Worm (Caenorhabditis elegans) whole organism, midembryonic: ENCODE results near the gene F49H12.7.

Experiments used
- T22C8.4 ChIP-seq: fragments of 200-800 bp; sonication (Bioruptor generic); IDR thresholded peaks from 2 replicates; pipeline ENCODE4 v1.3.6; 2022; ENCODE audit warnings: missing genetic modification characterization, missing compliant biosample characterization
- cog-1 ChIP-seq: sonication (generic microtip); optimal IDR thresholded peaks from 2 replicates; lab custom pipeline; 2016; ENCODE audit warnings: missing genetic modification characterization, missing compliant biosample characterization
- flt-1 ChIP-seq: fragments of 200-800 bp; sonication (Bioruptor generic); IDR thresholded peaks from 2 replicates; pipeline ENCODE4 v1.3.6; 2022; ENCODE audit warnings: missing genetic modification characterization, missing compliant biosample characterization
- klf-2 ChIP-seq: fragments of 200-800 bp; sonication (Bioruptor generic); conservative IDR thresholded peaks from 2 replicates; pipeline ENCODE4 v1.3.6; 2022; ENCODE audit warnings: missing genetic modification reagents, missing genetic modification characterization, missing compliant biosample characterization
- med-1 ChIP-seq: sonication (generic microtip); optimal IDR thresholded peaks from 2 replicates; lab custom pipeline; 2017; ENCODE audit warnings: missing genetic modification characterization, mild to moderate bottlenecking, missing compliant biosample characterization, antibody characterized with exemption, missing genetic modification reagents; ENCODE audit not compliant: insufficient read depth
- ref-1 ChIP-seq: fragments of 200-800 bp; sonication (Bioruptor generic); conservative IDR thresholded peaks from 2 replicates; pipeline ENCODE4 v1.3.6; 2022; ENCODE audit warnings: missing genetic modification reagents, missing genetic modification characterization, missing compliant biosample characterization
- tab-1 ChIP-seq: fragments of 200-800 bp; sonication (Bioruptor generic); IDR thresholded peaks from 2 replicates; pipeline ENCODE4 v1.3.6; 2022; ENCODE audit warnings: missing genetic modification characterization, missing compliant biosample characterization
- ztf-23 ChIP-seq: fragments of 200-800 bp; sonication (Bioruptor generic); IDR thresholded peaks from 2 replicates; pipeline ENCODE4 v1.3.6; 2022; ENCODE audit warnings: missing genetic modification reagents, missing genetic modification characterization, missing compliant biosample characterization
- ztf-29 ChIP-seq: fragments of 200-800 bp; sonication (Bioruptor generic); IDR thresholded peaks from 2 replicates; pipeline ENCODE4 v1.3.6; 2022; ENCODE audit warnings: missing genetic modification reagents, missing genetic modification characterization, missing compliant biosample characterization

F49H12.7 gene

DNA sequence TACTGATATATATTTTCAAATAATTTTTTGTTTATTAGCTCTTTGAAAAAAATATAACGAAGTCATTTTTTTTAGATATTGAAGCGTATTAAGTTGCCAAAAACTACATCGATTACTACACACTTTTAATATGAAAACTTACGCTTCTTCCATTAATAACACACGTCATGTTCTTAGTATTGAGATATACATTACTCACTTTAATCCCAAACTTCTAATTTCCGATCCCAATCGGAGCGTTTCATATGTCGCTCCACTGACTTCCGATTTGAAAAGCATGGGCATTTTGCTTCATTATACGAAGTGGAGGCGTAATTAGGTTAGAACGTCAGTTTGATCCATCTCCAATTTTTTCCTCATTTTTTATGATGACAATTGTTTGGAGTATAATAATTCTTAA, 14.0 kb downstream of the F49H12.7 start:
- TF ChIP-seq flt-1 (no peak), ref-1 (GFP tag; lab: Robert Waterston, UW) (no peak), klf-2 (GFP tag; lab: Robert Waterston, UW) (no peak), cog-1 (tag; lab: Kevin White, UChicago) (no peak), med-1 (no peak)

DNA sequence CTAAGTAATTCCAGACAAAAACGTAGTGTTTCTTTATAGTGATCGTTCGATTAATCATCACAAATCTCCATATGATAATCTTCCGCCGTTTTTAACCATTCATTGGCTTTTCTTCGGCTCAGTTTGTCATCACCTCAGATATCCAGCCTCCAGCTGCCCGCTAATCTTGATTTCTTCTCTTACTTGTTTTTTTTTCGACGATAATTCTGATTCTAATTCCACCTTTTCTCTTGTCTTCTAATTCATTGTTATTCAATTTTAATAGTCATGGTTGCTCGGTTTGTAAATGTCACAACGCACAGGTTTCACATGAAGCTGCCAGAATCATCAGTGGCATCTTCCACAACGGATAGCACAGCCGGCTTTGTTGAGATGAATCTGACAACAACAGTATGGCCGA, 14.7 kb downstream of the F49H12.7 start, which contains the start of gene F49H12.4:
Gene F49H12.4 (plus strand): TSS at position 301 of the 400 bp plus-strand sequence.
- TF ChIP-seq tab-1 (GFP tag; lab: Robert Waterston, UW): no peak
- no peak for TF ChIP-seq T22C8.4 (GFP tag; lab: Robert Waterston, UW)
- no peak for TF ChIP-seq med-1
- TF ChIP-seq ztf-23 (GFP tag; lab: Robert Waterston, UW): no peak
- no peak for TF ChIP-seq ref-1 (GFP tag; lab: Robert Waterston, UW)
- no peak for TF ChIP-seq klf-2 (GFP tag; lab: Robert Waterston, UW)
- no peak for TF ChIP-seq ztf-29 (GFP tag; lab: Robert Waterston, UW)

DNA sequence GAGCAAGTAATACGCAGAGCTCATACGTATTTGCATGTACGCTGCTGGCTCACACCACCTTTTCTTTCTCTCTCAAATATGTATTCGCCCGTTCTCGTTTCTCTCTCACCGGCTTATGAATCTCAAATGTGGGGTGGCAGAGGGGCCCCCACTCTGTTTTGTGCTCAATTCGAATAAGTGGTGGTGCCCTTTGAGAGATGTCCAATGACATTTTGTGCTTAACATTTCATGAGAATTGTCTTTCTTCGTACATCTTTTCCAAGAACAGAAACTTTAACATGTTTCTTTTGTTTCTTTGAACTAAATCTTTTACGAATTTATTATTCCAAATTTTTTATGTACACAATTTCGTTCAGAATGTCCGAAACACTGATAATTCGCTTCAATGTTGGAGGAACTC, 19.2 kb downstream of the F49H12.7 start, which contains the start of gene F49H12.3:
Gene F49H12.3 (plus strand): TSS at position 357 of the 400 bp plus-strand sequence.
- TF ChIP-seq med-1 (no peak), klf-2 (GFP tag; lab: Robert Waterston, UW) (no peak), ztf-29 (GFP tag; lab: Robert Waterston, UW) (no peak), flt-1 (no peak), tab-1 (GFP tag; lab: Robert Waterston, UW) (no peak), cog-1 (tag; lab: Kevin White, UChicago) (no peak), ztf-23 (GFP tag; lab: Robert Waterston, UW) (no peak), T22C8.4 (GFP tag; lab: Robert Waterston, UW) (no peak), ref-1 (GFP tag; lab: Robert Waterston, UW) (no peak)

DNA sequence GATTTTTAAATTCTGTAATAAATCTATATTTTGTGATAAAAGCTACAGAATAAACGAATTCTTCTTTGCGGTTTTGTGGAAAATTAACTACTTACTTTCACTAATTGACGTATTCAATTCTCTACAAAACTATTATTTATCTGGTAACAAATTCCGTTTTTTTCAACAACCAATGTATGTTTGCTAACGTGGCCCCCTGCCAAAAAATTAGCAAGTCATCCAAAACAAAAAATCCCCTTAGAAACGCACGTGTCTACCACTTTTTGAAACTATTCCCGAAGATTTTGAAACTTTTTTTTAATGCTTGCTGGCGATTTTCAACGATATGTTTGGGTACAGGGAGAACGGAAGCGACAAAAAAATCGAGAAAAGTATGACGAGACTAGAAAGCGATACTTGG, 20.2 kb downstream of the F49H12.7 start, which contains the start of gene F49H12.2:
Gene F49H12.2 (plus strand): TSS at position 301 of the 400 bp plus-strand sequence.
- TF ChIP-seq T22C8.4 (GFP tag; lab: Robert Waterston, UW): no peak
- no peak for TF ChIP-seq ref-1 (GFP tag; lab: Robert Waterston, UW)
- no peak for TF ChIP-seq ztf-29 (GFP tag; lab: Robert Waterston, UW)
- TF ChIP-seq ztf-23 (GFP tag; lab: Robert Waterston, UW): no peak

DNA sequence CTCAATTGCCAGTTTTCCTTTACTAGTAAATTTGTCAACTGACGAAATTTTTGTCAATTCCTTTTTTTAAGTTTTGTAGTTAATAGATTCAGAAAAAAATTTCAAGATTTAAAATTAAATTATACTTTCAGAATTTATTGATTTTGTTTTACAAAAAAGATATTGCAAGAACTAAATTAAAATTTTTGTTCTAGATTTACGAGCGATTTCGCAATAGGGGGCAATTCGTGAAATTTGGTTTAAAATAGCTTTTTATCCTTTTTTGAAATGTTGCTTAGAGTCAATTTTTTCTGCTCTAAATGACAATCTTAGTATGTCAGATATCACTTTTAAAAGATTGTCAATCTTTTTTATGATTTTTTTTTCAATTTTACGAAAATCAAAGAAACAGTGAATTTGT, 20.7 kb downstream of the F49H12.7 start:
- TF ChIP-seq flt-1 (no peak), tab-1 (GFP tag; lab: Robert Waterston, UW) (no peak), klf-2 (GFP tag; lab: Robert Waterston, UW) (no peak), ztf-29 (GFP tag; lab: Robert Waterston, UW) (no peak), ztf-23 (GFP tag; lab: Robert Waterston, UW) (no peak), T22C8.4 (GFP tag; lab: Robert Waterston, UW) (no peak), med-1 (no peak), cog-1 (tag; lab: Kevin White, UChicago) (no peak), ref-1 (GFP tag; lab: Robert Waterston, UW) (no peak)

DNA sequence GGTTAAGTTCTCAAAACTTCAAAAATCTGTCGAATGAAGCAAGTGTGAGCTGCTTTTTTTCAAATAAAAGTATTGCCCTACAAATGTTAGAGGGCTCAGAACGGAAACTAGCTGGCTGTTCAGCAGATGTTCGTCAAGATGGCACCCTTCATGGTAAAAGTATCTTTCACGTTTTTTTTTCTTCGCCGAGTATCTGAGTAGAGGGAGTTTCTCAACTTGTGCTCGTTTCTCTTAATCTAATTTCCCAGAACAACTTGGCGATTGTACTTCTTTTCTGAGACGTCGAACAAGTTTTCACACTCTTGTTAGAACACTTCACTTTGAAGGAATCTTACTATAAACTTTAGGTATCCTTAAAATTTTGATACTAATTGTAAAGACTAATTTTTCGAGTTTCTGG, 22.9 kb downstream of the F49H12.7 start:
- TF ChIP-seq flt-1 (no peak), klf-2 (GFP tag; lab: Robert Waterston, UW) (no peak), ztf-23 (GFP tag; lab: Robert Waterston, UW) (no peak), tab-1 (GFP tag; lab: Robert Waterston, UW) (no peak), med-1 (no peak), cog-1 (tag; lab: Kevin White, UChicago) (no peak), T22C8.4 (GFP tag; lab: Robert Waterston, UW) (no peak), ref-1 (GFP tag; lab: Robert Waterston, UW) (no peak), ztf-29 (GFP tag; lab: Robert Waterston, UW) (no peak)

DNA sequence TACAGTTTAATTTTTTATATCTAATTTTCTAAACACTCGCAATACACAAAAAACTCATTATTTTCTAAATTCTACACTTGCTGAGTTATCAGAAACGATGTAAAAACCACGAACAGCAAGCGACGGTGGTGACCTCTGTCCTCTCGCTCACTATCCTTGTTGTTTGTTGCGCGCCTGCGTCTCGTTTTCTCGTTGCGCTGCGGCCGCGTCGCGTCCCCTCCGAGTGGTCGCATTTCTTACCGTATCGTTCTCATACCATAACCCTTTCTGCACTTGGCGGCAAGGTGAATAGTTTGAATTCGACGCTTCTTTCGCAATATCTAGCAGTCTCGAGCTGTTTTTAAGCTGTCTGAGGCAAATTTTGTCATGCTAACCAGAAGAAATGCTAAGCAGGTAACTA, 24.6 kb downstream of the F49H12.7 start, which contains the start of gene lsy-2:
Gene lsy-2 (plus strand): TSS at position 271 of the 400 bp plus-strand sequence.
- TF ChIP-seq tab-1 (GFP tag; lab: Robert Waterston, UW) (no peak), T22C8.4 (GFP tag; lab: Robert Waterston, UW) (no peak), ztf-23 (GFP tag; lab: Robert Waterston, UW) (0 out of 2 replicates have a peak, but pooled peaks have one; percentile 19), cog-1 (tag; lab: Kevin White, UChicago) (no peak), klf-2 (GFP tag; lab: Robert Waterston, UW) (no peak), ztf-29 (GFP tag; lab: Robert Waterston, UW) (0 out of 2 replicates have a peak, but pooled peaks have one; percentile 17), flt-1 (no peak)

DNA sequence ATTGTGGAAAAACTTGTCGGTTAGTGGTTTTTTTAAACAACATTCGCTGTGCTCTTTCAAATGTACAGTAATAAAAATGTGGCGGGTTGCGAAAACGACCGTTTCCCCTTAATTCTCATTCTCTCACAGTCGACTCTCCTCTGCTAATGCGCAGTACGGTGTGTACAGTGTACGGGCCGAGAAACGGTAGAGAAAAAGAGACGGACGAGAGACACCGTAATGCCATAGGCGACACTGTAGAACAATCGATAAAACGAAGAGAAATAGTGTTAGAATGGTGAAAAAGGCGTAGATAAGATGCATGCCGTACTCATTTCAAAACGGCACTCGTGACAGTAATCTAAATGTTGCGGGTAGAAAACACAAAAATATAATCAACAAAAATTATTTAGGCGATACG, 25.7 kb downstream of the F49H12.7 start:
- no peak for TF ChIP-seq tab-1 (GFP tag; lab: Robert Waterston, UW)
- peak; percentile 68; the same call in 1 of the 2 replicates for TF ChIP-seq T22C8.4 (GFP tag; lab: Robert Waterston, UW)

DNA sequence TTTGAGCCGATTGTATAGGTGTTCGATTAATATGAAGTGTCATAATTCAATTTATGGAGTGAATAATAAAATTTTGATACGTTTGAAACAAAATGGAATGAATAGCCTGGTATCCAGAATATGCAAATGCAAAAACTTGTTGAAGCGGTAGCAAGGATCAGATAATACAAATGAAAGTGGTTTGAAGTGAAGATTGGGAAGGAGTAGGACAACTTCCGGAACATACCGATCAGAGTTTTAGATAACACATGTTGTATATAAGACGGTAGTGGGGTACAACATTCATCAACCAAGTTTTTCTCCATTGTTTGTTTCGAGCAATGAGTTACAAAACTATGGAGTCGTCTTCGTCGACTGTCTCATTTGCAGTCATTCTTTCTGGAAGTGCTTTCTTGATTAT, 28.3 kb downstream of the F49H12.7 start, which contains the start of gene col-164:
Gene col-164 (plus strand): TSS at position 301 of the 400 bp plus-strand sequence.
- TF ChIP-seq tab-1 (GFP tag; lab: Robert Waterston, UW) (no peak), flt-1 (no peak), klf-2 (GFP tag; lab: Robert Waterston, UW) (no peak), ztf-29 (GFP tag; lab: Robert Waterston, UW) (no peak), ref-1 (GFP tag; lab: Robert Waterston, UW) (no peak)

DNA sequence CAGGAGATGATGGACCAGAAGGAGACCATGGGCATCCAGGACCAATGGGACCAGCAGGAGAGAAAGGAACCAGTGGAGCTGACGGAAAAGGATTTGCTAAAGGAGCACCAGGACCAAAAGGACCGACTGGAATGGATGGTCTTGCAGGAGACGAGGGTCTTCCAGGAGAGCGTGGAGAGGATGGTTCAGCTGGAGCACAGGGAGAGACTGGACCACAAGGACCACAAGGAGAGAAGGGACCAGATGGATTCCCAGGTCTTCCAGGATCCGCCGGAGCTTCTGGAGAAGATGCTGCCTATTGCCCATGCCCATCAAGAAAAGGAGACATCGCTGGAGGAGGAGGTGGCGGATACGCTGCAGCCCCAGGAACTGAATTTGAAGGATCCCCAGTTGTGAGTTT, 29.3 kb downstream of the F49H12.7 start:
- no peak for TF ChIP-seq ztf-23 (GFP tag; lab: Robert Waterston, UW)
- no peak for TF ChIP-seq klf-2 (GFP tag; lab: Robert Waterston, UW)
- no peak for TF ChIP-seq med-1
- no peak for TF ChIP-seq T22C8.4 (GFP tag; lab: Robert Waterston, UW)
